Fruit fly (Drosophila melanogaster) Kc167 (cell line): ENCODE measurements around the gene Lim3.

Source experiments
- Myc ChIP-seq: fragments of >200 bp; optimal IDR thresholded peaks from 2 replicates; lab custom pipeline; 2017; ENCODE audit warnings: missing external identifiers
- Sin3A ChIP-seq: fragments of >200 bp; optimal IDR thresholded peaks from 2 replicates; lab custom pipeline; 2018; ENCODE audit warnings: missing external identifiers
- h ChIP-seq: fragments of >200 bp; optimal IDR thresholded peaks from 3 replicates; lab custom pipeline; 2018; ENCODE audit warnings: missing external identifiers
- insv ChIP-seq: fragments of >200 bp; optimal IDR thresholded peaks from 3 replicates; lab custom pipeline; 2018; ENCODE audit warnings: missing external identifiers
- psq ChIP-seq: fragments of >200 bp; optimal IDR thresholded peaks from 2 replicates; lab custom pipeline; 2017; ENCODE audit warnings: missing external identifiers
- ttk ChIP-seq: sonication (Bioruptor generic); optimal IDR thresholded peaks from 2 replicates; lab custom pipeline; 2017; ENCODE audit warnings: missing external identifiers

Lim3 gene

DNA sequence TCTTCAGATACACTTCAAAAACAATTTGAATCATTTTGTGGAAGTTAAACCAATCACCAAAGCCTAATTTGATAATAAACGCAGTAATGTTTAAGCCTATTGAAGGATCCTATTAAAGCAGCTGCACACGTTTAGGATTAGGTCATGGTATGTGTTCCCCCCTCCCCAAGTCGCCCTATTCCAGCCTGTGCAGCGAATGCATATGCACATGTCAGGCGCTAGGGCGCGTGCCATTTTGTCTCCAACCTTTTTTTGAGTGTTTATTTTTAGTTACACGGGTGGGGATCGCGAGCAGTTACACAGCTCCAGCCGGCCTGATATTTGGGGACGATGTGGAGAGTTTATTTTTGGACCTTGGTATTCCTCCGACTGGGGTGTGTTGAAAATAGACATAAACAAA, 71.2 kb downstream of the Lim3 start:
- TF ChIP-seq insv: no peak
- no peak for TF ChIP-seq Sin3A (lab: Kevin White, UChicago)
- no peak for TF ChIP-seq h (lab: Kevin White, UChicago)
- no peak for TF ChIP-seq Myc
- TF ChIP-seq psq (lab: Kevin White, UChicago): no peak
- TF ChIP-seq ttk: no peak

DNA sequence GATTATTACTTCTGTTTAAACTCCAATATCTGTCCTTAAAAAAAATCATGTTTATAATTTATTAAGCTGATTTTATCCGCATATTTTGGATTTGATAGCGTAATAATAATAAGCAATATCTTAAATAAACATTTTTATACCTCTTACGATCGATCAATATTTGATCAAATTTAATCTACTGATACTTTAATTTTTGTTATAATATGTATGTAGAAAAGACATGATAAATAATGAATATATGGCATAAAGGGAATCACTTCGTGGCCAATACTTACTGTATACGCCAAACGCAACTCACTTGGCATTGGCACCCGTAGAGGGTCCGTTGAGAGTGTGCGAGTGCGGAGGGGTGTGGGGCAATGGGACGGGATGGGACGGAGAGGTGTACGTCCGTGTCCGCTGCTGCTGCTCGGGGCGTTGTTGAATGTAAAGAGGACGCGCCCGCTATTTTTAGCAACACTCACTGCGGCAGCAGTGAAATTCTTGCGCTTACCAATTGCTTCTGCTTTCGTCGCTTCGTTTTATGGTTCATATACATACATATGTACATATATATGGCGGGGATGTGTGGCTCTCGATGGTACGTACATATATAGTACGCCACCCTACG, 72.0 kb downstream of the Lim3 start:
- TF ChIP-seq ttk (no peak), h (lab: Kevin White, UChicago) (no peak), Myc (no peak), Sin3A (lab: Kevin White, UChicago) (no peak), insv (no peak), psq (lab: Kevin White, UChicago) (no peak)

DNA sequence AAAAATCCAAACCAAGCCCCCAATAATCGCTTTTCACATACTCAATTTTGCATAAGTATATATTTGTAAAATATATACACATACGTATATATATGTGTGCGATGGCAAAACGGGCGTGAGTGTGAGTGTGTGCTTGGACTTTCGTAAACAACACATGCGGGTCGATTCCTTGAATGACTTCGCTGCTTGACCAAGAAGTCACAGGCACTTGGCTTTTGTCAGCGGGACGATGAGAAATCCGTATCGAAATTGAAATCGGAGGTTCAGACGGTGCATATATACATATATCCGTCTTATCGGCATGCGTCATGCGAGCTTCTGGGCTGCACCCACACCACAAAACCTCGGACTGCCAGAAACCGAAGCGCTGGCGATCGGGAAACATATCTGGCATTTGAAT, 73.2 kb downstream of the Lim3 start:
- no peak for TF ChIP-seq insv
- no peak for TF ChIP-seq Sin3A (lab: Kevin White, UChicago)
- no peak for TF ChIP-seq ttk
- no peak for TF ChIP-seq Myc
- TF ChIP-seq h (lab: Kevin White, UChicago): no peak
- TF ChIP-seq psq (lab: Kevin White, UChicago): no peak

DNA sequence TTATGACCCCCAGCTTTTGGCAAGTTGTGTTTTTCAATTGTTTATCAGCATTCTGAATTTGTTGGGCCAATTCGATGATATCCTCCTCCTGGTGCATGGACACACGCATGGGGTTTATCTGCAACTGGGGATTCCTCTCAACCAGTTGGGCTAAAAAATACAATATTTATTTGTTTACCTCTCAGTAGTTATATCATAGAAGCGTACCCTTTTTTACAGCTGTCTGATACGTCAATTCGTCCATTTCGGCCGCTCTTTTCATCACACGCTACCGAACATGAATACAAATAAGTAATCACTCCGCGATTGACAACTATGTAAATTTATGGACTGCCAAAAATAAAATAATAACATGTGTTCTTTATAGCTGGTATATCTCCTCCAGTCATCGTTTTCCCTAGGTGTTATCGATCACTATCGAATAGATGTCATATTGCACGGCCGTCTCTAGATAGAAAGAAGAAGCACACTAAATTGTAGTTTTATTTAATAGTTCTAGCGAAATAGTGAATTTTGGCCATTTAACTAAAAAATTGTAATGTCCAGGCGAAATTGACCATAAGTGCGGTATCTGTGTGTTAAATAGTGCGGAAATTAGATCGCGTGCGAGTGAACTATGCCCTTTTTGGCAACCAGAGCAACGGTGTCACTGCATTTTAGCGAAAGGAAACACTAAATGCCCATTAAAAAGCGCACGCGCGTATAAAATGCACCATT, 73.9 kb downstream of the Lim3 start, which contains the start of the genes mib2 and CG31800:
Gene mib2 (plus strand): TSS at position 232 of the 717 bp plus-strand sequence.
Gene CG31800 (minus strand): TSS at position 364 of the 717 bp plus-strand sequence.
- no peak for TF ChIP-seq psq (lab: Kevin White, UChicago)

DNA sequence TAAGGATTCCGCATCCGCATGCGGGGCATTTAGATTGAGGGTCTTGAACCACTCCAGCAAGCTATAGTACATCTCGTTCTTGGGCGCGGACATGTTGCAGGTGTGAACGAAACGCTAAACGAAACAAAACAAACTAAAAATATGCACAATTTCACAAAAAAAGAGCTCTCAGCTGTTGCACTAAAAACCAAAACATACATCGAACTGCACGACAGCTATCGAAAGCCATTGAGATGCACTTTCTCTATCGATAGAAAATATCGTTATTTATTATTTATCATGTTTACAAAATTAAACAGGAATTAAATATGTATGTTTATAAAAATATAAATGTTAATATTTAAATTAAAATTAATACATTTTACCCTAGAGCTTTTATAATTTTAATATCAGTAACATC, 74.9 kb downstream of the Lim3 start, which contains the start of gene hook:
Gene hook (minus strand): TSS at position 211 of the 400 bp plus-strand sequence.
- TF ChIP-seq ttk (no peak), psq (lab: Kevin White, UChicago) (no peak), h (lab: Kevin White, UChicago) (no peak), Sin3A (lab: Kevin White, UChicago) (no peak), insv (no peak), Myc (no peak)
